Worm (Caenorhabditis elegans): Measurements from ENCODE around the gene mak-2.

mak-2 gene

ce11 chrIV:927510-927909, 42.4 kb downstream of the mak-2 start:
- no peak for TF ChIP-seq C38D4.7 (GFP tag; optimal IDR thresholded peaks at IDR 0.05)
- TF ChIP-seq unc-42 (tag; optimal IDR thresholded peaks at IDR 0.05): peak; percentile 77
- no peak for TF ChIP-seq hlh-30 (tag; optimal IDR thresholded peaks at IDR 0.05; ENCODE audit: insufficient read depth)

ce11 chrIV:935725-936124, 50.6 kb downstream of the mak-2 start, which contains the start of gene F58H7.1:
Gene F58H7.1, minus strand, starts transcription at chrIV:935825.
- no peak for TF ChIP-seq fkh-10 (GFP tag; optimal IDR thresholded peaks at IDR 0.05)
- no peak for TF ChIP-seq sox-4 (tag; optimal IDR thresholded peaks at IDR 0.05)
- no peak for TF ChIP-seq ceh-19 (GFP tag; optimal IDR thresholded peaks at IDR 0.05)
- TF ChIP-seq zip-5 (tag; optimal IDR thresholded peaks at IDR 0.05): no peak
- no peak for TF ChIP-seq C08G9.2 (tag; optimal IDR thresholded peaks at IDR 0.05)
- no peak for TF ChIP-seq hlh-13 (GFP tag; optimal IDR thresholded peaks at IDR 0.05)
- TF ChIP-seq npax-4 (tag; optimal IDR thresholded peaks at IDR 0.05): no peak
- no peak for TF ChIP-seq ceh-2 (tag; optimal IDR thresholded peaks at IDR 0.05)
- no peak for TF ChIP-seq lin-11 (tag; optimal IDR thresholded peaks at IDR 0.05)
- TF ChIP-seq hlh-30 (tag; optimal IDR thresholded peaks at IDR 0.05; ENCODE audit: insufficient read depth): no peak
- no peak for TF ChIP-seq lim-6 (tag; optimal IDR thresholded peaks at IDR 0.05)
- TF ChIP-seq pha-4 (tag; optimal IDR thresholded peaks at IDR 0.05): no peak
- no peak for TF ChIP-seq ceh-45 (GFP tag; IDR thresholded peaks at IDR 0.05)
- TF ChIP-seq ama-1 (optimal IDR thresholded peaks at IDR 0.05): no peak
- TF ChIP-seq ahr-1 (tag; optimal IDR thresholded peaks at IDR 0.05): no peak
